Fruit fly (Drosophila melanogaster) whole organism, embryonic: Measurements from ENCODE around the gene TkR86C.

ENCODE experiments used
- CG14050 ChIP-seq: fragments of 200-800 bp; sonication (Bioruptor generic); IDR thresholded peaks from 3 replicates; pipeline ENCODE4 v1.3.6; 2022; ENCODE audit warnings: missing biosample characterization, missing genetic modification characterization
- CG31365 ChIP-seq: fragments of 200-800 bp; sonication (Bioruptor generic); optimal IDR thresholded peaks from 2 replicates; lab custom pipeline; 2018; ENCODE audit warnings: missing biosample characterization, mild to moderate bottlenecking, missing genetic modification characterization
- CG32532 ChIP-seq: fragments of 200-800 bp; sonication (Bioruptor generic); IDR thresholded peaks from 2 replicates; pipeline ENCODE4 v1.3.6; 2022; ENCODE audit warnings: missing biosample characterization, missing genetic modification characterization
- CG4707 ChIP-seq: fragments of 200-800 bp; sonication (Bioruptor generic); optimal IDR thresholded peaks from 2 replicates; lab custom pipeline; 2018; ENCODE audit warnings: missing biosample characterization, mild to moderate bottlenecking, missing genetic modification characterization, moderate library complexity
- CG4730 ChIP-seq: fragments of 200-800 bp; sonication (Bioruptor generic); IDR thresholded peaks from 2 replicates; pipeline ENCODE4 v1.3.6; 2022; ENCODE audit warnings: missing biosample characterization, missing genetic modification characterization
- CG4854 ChIP-seq: fragments of 200-800 bp; sonication (Bioruptor generic); optimal IDR thresholded peaks from 2 replicates; lab custom pipeline; 2016; ENCODE audit warnings: missing biosample characterization, missing genetic modification characterization, inconsistent platforms
- CG8478 ChIP-seq: fragments of >200 bp; optimal IDR thresholded peaks from 2 replicates; lab custom pipeline; 2018
- CG9437 ChIP-seq: fragments of 200-800 bp; sonication (Bioruptor generic); optimal IDR thresholded peaks from 2 replicates; lab custom pipeline; 2018; ENCODE audit warnings: missing biosample characterization, mild to moderate bottlenecking, missing genetic modification characterization
- dan ChIP-seq: fragments of 200-800 bp; sonication (Bioruptor generic); IDR thresholded peaks from 2 replicates; pipeline ENCODE4 v1.3.6; 2022; ENCODE audit warnings: missing biosample characterization, missing genetic modification characterization
- disco-r ChIP-seq: fragments of 200-800 bp; sonication (Bioruptor generic); optimal IDR thresholded peaks from 2 replicates; lab custom pipeline; 2016; ENCODE audit warnings: missing biosample characterization, missing genetic modification characterization
- h ChIP-seq: fragments of >200 bp; optimal IDR thresholded peaks from 2 replicates; lab custom pipeline; 2017
- odd ChIP-seq: fragments of 200-800 bp; sonication (Bioruptor generic); optimal IDR thresholded peaks from 2 replicates; lab custom pipeline; 2017; ENCODE audit warnings: missing biosample characterization, mild to moderate bottlenecking, missing genetic modification characterization
- salm ChIP-seq: fragments of 200-800 bp; sonication (Bioruptor generic); optimal IDR thresholded peaks from 2 replicates; lab custom pipeline; 2018; ENCODE audit warnings: missing biosample characterization, mild to moderate bottlenecking, missing genetic modification characterization
- ttk ChIP-seq: fragments of 200-800 bp; sonication (Bioruptor generic); IDR thresholded peaks from 2 replicates; pipeline ENCODE4 v2.1.2; 2022; ENCODE audit warnings: missing biosample characterization, missing genetic modification characterization

- TF ChIP-seq disco-r (GFP tag; lab: Kevin White, UChicago) (no peak), CG31365 (no peak), CG4707 (GFP tag; lab: Kevin White, UChicago) (no peak), CG4854 (no peak), CG32532 (GFP tag; lab: Robert Waterston, UW) (no peak; the same call in 1 of the 2 replicates), odd (GFP tag; lab: Kevin White, UChicago) (no peak), h (lab: Kevin White, UChicago) (no peak), CG8478 (lab: Kevin White, UChicago) (no peak), salm (tag; lab: Kevin White, UChicago) (no peak), CG4730 (GFP tag; lab: Robert Waterston, UW) (no peak), ttk (GFP tag; lab: Robert Waterston, UW) (0 out of 2 replicates have a peak, but pooled peaks have one; percentile 19), CG14050 (GFP tag; lab: Robert Waterston, UW) (no peak; the same call in 2 of the 3 replicates), CG9437 (GFP tag; lab: Kevin White, UChicago) (no peak), dan (no peak)
These were observed 24.2 kb upstream of the TkR86C start for dm6 chr3R:10775246-10775645.
